Worm (Caenorhabditis elegans) whole organism, L4/young adult: ENCODE results near the gene F28C10.3.

Source experiments
- W03F9.2 ChIP-seq: fragments of 150-350 bp; optimal IDR thresholded peaks from 2 replicates; lab custom pipeline; 2014; ENCODE audit warnings: missing biosample characterization, missing genetic modification characterization
- dao-5 ChIP-seq: sonication (generic microtip); optimal IDR thresholded peaks from 2 replicates; lab custom pipeline; 2016; ENCODE audit warnings: missing genotype, missing genetic modification characterization, moderate library complexity, missing compliant biosample characterization
- him-1 ChIP-seq: sonication (generic microtip); optimal IDR thresholded peaks from 2 replicates; lab custom pipeline; 2016; ENCODE audit warnings: missing genotype, missing genetic modification reagents, missing genetic modification characterization, missing compliant biosample characterization

ce11 chrX:528761-529160 lies 6.9 kb downstream of the F28C10.3 start:
- TF ChIP-seq dao-5 (tag; lab: Kevin White, UChicago) (no peak), W03F9.2 (tag; lab: Kevin White, UChicago) (no peak), him-1 (tag; lab: Kevin White, UChicago) (no peak)
